Worm (Caenorhabditis elegans) whole organism, L2 larva: ENCODE results near the gene C05D9.4.

Source experiments
- alr-1 ChIP-seq: fragments of 150-350 bp; optimal IDR thresholded peaks from 2 replicates; lab custom pipeline; 2014; ENCODE audit warnings: missing biosample characterization, missing genetic modification characterization
- lsy-2 ChIP-seq, 2 experiments: fragments of 150-350 bp in 1 of 2; sonication (generic microtip) in 1 of 2; optimal IDR thresholded peaks; 2 replicates each; lab custom pipeline; 2014 to 2017; ENCODE audit warnings: missing biosample characterization in 2 of 2, missing genetic modification characterization in 2 of 2
- mdl-1 ChIP-seq, 2 experiments: fragments of 150-350 bp in 1 of 2; sonication (generic microtip) in 1 of 2; optimal IDR thresholded peaks; 2 replicates each; lab custom pipeline; 2017; ENCODE audit warnings: missing biosample characterization in 2 of 2, missing genetic modification characterization in 2 of 2
- nhr-11 ChIP-seq: fragments of 150-350 bp; optimal IDR thresholded peaks from 2 replicates; lab custom pipeline; 2014; ENCODE audit warnings: missing biosample characterization, missing genetic modification characterization
- snpc-4 ChIP-seq: fragments of 150-350 bp; optimal IDR thresholded peaks from 2 replicates; lab custom pipeline; 2014; ENCODE audit warnings: missing biosample characterization, missing genetic modification characterization
- zag-1 ChIP-seq: fragments of 150-350 bp; optimal IDR thresholded peaks from 2 replicates; lab custom pipeline; 2014; ENCODE audit warnings: missing biosample characterization, missing genetic modification characterization
- ztf-1 ChIP-seq: fragments of 200-800 bp; sonication (Bioruptor generic); conservative IDR thresholded peaks from 2 replicates; pipeline ENCODE4 v1.3.6; 2022; ENCODE audit warnings: missing genetic modification characterization, missing compliant biosample characterization

- TF ChIP-seq zag-1 (tag; lab: Kevin White, UChicago) (no peak), alr-1 (tag; lab: Kevin White, UChicago) (no peak), ztf-1 (GFP tag; lab: Robert Waterston, UW) (no peak), nhr-11 (tag; lab: Kevin White, UChicago) (no peak), snpc-4 (tag; lab: Kevin White, UChicago) (no peak), mdl-1 (tag; optimal IDR thresholded peaks at IDR 0.05; lab: Kevin White, UChicago) (no peak), lsy-2 (tag; optimal IDR thresholded peaks at IDR 0.05; lab: Kevin White, UChicago) (no peak)
Measured at ce11 chrX:1117252-1117651, 9.4 kb downstream of the C05D9.4 start.
